Worm (Caenorhabditis elegans): Measurements from ENCODE around the gene C14B9.2.

- TF ChIP-seq ztf-29 (GFP tag; IDR thresholded peaks at IDR 0.05) (no peak), ref-1 (GFP tag; conservative IDR thresholded peaks at IDR 0.05) (no peak), T22C8.4 (GFP tag; IDR thresholded peaks at IDR 0.05) (no peak), flt-1 (GFP tag; IDR thresholded peaks at IDR 0.05) (no peak), tab-1 (GFP tag; IDR thresholded peaks at IDR 0.05) (no peak), med-1 (GFP tag; optimal IDR thresholded peaks at IDR 0.05; ENCODE audit: insufficient read depth) (no peak), cog-1 (tag; optimal IDR thresholded peaks at IDR 0.05) (no peak), klf-2 (GFP tag; conservative IDR thresholded peaks at IDR 0.05) (no peak), ztf-23 (GFP tag; IDR thresholded peaks at IDR 0.05) (no peak)
These were observed 21.7 kb downstream of the C14B9.2 start, which contains the start of gene D2007.1 for ce11 chrIII:8155166-8155565.

Data from whole organism, midembryonic.